ENCODE assay signal across 3 fruit fly cellular contexts in genomic region chrX:18647961-18648360, dm6.
TF ChIP-seq lines count a peak whose summit lies in the region.

Gene Nup35 (plus strand): TSS chrX:18648182.

- no peak for TF ChIP-seq CTCF in whole organism, embryonic (GFP tag; optimal IDR thresholded peaks at IDR 0.05; lab: Kevin White, UChicago)

TF ChIP-seq in whole organism, embryonic, 481 proteins besides CTCF, POLR2A, EP300 and RAD21 (continues in another document):
- TF ChIP-seq CG43689 (GFP tag; IDR thresholded peaks at IDR 0.05; lab: Robert Waterston, UW) (no peak), inv (GFP tag; IDR thresholded peaks at IDR 0.05; lab: Robert Waterston, UW; ENCODE audit: partially characterized antibody) (peak; percentile 62), Doc2 (GFP tag; IDR thresholded peaks at IDR 0.05; lab: Robert Waterston, UW) (no peak), oc (tag; optimal IDR thresholded peaks at IDR 0.05; lab: Kevin White, UChicago) (no peak), CG7556 (GFP tag; optimal IDR thresholded peaks at IDR 0.05; lab: Kevin White, UChicago) (no peak), schlank (tag; optimal IDR thresholded peaks at IDR 0.05; lab: Kevin White, UChicago) (no peak), Med (GFP tag; lab: Kevin White, UChicago) (peak; percentile 49), CG1603 (tag; optimal IDR thresholded peaks at IDR 0.05; lab: Kevin White, UChicago) (no peak), CG2120 (GFP tag; optimal IDR thresholded peaks at IDR 0.05; lab: Kevin White, UChicago) (no peak), Hr3 (GFP tag; optimal IDR thresholded peaks at IDR 0.05; lab: Kevin White, UChicago) (no peak), CG6791 (GFP tag; IDR thresholded peaks at IDR 0.05; lab: Robert Waterston, UW; ENCODE audit: partially characterized antibody) (peak; percentile 82), Sin3A (optimal IDR thresholded peaks at IDR 0.05; lab: Kevin White, UChicago) (peak; percentile 33), BEAF-32 (GFP tag; optimal IDR thresholded peaks at IDR 0.05; lab: Kevin White, UChicago) (peak; percentile 81), Scr (GFP tag; IDR thresholded peaks at IDR 0.05; lab: Robert Waterston, UW; ENCODE audit: partially characterized antibody) (peak; percentile 77), ken (GFP tag; IDR thresholded peaks at IDR 0.05; lab: Robert Waterston, UW) (no peak), CG10267 (tag; optimal IDR thresholded peaks at IDR 0.05; lab: Kevin White, UChicago) (no peak), p53 (GFP tag; optimal IDR thresholded peaks at IDR 0.05; lab: Kevin White, UChicago) (no peak), gfzf (GFP tag; optimal IDR thresholded peaks at IDR 0.05; lab: Kevin White, UChicago) (peak; percentile 60), ftz-f1 (GFP tag; optimal IDR thresholded peaks at IDR 0.05; lab: Kevin White, UChicago) (peak; percentile 20), zen2 (GFP tag; IDR thresholded peaks at IDR 0.05; lab: Robert Waterston, UW; ENCODE audit: partially characterized antibody) (peak; percentile 46; the same call in 1 of the 3 replicates), gce (GFP tag; IDR thresholded peaks at IDR 0.05; lab: Robert Waterston, UW) (no peak), CG7963 (GFP tag; IDR thresholded peaks at IDR 0.05; lab: Robert Waterston, UW; ENCODE audit: partially characterized antibody) (peak; percentile 74; the same call in 2 of the 3 replicates), CG7987 (GFP tag; optimal IDR thresholded peaks at IDR 0.05; lab: Kevin White, UChicago) (no peak), CG17186 (GFP tag; optimal IDR thresholded peaks at IDR 0.05; lab: Kevin White, UChicago) (peak; percentile 2), Ssrp (tag; optimal IDR thresholded peaks at IDR 0.05; lab: Kevin White, UChicago) (no peak), row (GFP tag; IDR thresholded peaks at IDR 0.05; lab: Robert Waterston, UW) (peak; percentile 59), CG15601 (tag; optimal IDR thresholded peaks at IDR 0.05; lab: Kevin White, UChicago) (no peak), slou (GFP tag; optimal IDR thresholded peaks at IDR 0.05; lab: Kevin White, UChicago) (no peak), CG15073 (GFP tag; optimal IDR thresholded peaks at IDR 0.05; lab: Kevin White, UChicago) (no peak), CG31441 (GFP tag; IDR thresholded peaks at IDR 0.05; lab: Robert Waterston, UW) (no peak)

TF ChIP-seq in whole organism, prepupa, 60 proteins besides CTCF, POLR2A, EP300 and RAD21:
- peak; percentile 12 for TF ChIP-seq Eip78C (GFP tag; lab: Kevin White, UChicago)
- peak; percentile 18 for TF ChIP-seq svp (GFP tag; lab: Kevin White, UChicago)
- no peak for TF ChIP-seq CG8119 (GFP tag; IDR thresholded peaks at IDR 0.05; lab: Robert Waterston, UW)

TF ChIP-seq in whole organism, wandering third instar larva, 38 proteins besides CTCF, POLR2A, EP300 and RAD21:
- TF ChIP-seq tai (GFP tag; optimal IDR thresholded peaks at IDR 0.05; lab: Kevin White, UChicago) (no peak), Hr83 (GFP tag; optimal IDR thresholded peaks at IDR 0.05; lab: Kevin White, UChicago; ENCODE audit: poor library complexity, severe bottlenecking) (peak; percentile 24), N (GFP tag; optimal IDR thresholded peaks at IDR 0.05; lab: Kevin White, UChicago) (no peak), usp (GFP tag; optimal IDR thresholded peaks at IDR 0.05; lab: Kevin White, UChicago) (no peak)
TF ChIP-seq in whole organism, wandering third instar larva: peak in this region for 1.
